Worm (Caenorhabditis elegans) whole organism, L4 larva: ENCODE data around the gene mrpl-11.

Experiments
- F49E8.2 ChIP-seq: sonication (generic microtip); optimal IDR thresholded peaks from 2 replicates; lab custom pipeline; 2016; ENCODE audit warnings: missing compliant biosample characterization, mild to moderate bottlenecking, missing genetic modification characterization, borderline replicate concordance
- ama-1 ChIP-seq: fragments of 150-350 bp; optimal IDR thresholded peaks from 2 replicates; lab custom pipeline; 2014; ENCODE audit warnings: inconsistent platforms, mixed read lengths
- ceh-28 ChIP-seq: fragments of 150-350 bp; optimal IDR thresholded peaks from 2 replicates; lab custom pipeline; 2014; ENCODE audit warnings: missing biosample characterization, missing genetic modification reagents, missing genetic modification characterization
- dmd-9 ChIP-seq: fragments of 200-800 bp; sonication (Bioruptor generic); IDR thresholded peaks from 2 replicates; pipeline ENCODE4 v1.3.6; 2022; ENCODE audit warnings: missing genetic modification reagents, missing genetic modification characterization, missing compliant biosample characterization
- hmg-1.1 ChIP-seq: fragments of 200-800 bp; sonication (Bioruptor generic); IDR thresholded peaks from 2 replicates; pipeline ENCODE4 v1.3.6; 2022; ENCODE audit warnings: missing genetic modification reagents, missing genetic modification characterization, missing compliant biosample characterization
- lin-13 ChIP-seq: fragments of 150-350 bp; optimal IDR thresholded peaks from 2 replicates; lab custom pipeline; 2014; ENCODE audit warnings: missing biosample characterization, missing genetic modification reagents, missing genetic modification characterization
- lin-39 ChIP-seq: fragments of 150-350 bp; optimal IDR thresholded peaks from 2 replicates; lab custom pipeline; 2014; ENCODE audit warnings: missing biosample characterization, missing genetic modification reagents, missing genetic modification characterization
- nhr-237 ChIP-seq: sonication (generic microtip); optimal IDR thresholded peaks from 2 replicates; lab custom pipeline; 2017; ENCODE audit warnings: missing biosample characterization, missing genetic modification characterization
- nhr-76 ChIP-seq: fragments of 150-350 bp; optimal IDR thresholded peaks from 2 replicates; lab custom pipeline; 2014; ENCODE audit warnings: missing biosample characterization, missing genetic modification characterization
- pqm-1 ChIP-seq: sonication (generic microtip); optimal IDR thresholded peaks from 2 replicates; lab custom pipeline; 2017; ENCODE audit warnings: missing biosample characterization, missing genetic modification characterization
- skn-1 ChIP-seq: fragments of 150-350 bp; optimal IDR thresholded peaks from 2 replicates; lab custom pipeline; 2014; ENCODE audit warnings: missing biosample characterization, missing genetic modification characterization
- snpc-4 ChIP-seq: fragments of 150-350 bp; optimal IDR thresholded peaks from 2 replicates; lab custom pipeline; 2014; ENCODE audit warnings: missing biosample characterization, missing genetic modification characterization
- vab-7 ChIP-seq: fragments of 200-800 bp; sonication (Bioruptor generic); IDR thresholded peaks from 2 replicates; pipeline ENCODE4 v1.3.6; 2022; ENCODE audit warnings: missing genetic modification reagents, missing genetic modification characterization, missing compliant biosample characterization
- zag-1 ChIP-seq: fragments of 150-350 bp; optimal IDR thresholded peaks from 2 replicates; lab custom pipeline; 2014; ENCODE audit warnings: missing biosample characterization, missing genetic modification characterization

- no peak for TF ChIP-seq lin-13
- peak; percentile 47 for TF ChIP-seq ceh-28 (tag; lab: Kevin White, UChicago)
- TF ChIP-seq snpc-4: no peak
- TF ChIP-seq nhr-237 (tag; lab: Kevin White, UChicago): no peak
- TF ChIP-seq lin-39: no peak
- no peak for TF ChIP-seq pqm-1 (tag; lab: Kevin White, UChicago)
- no peak for TF ChIP-seq vab-7 (GFP tag; lab: Robert Waterston, UW)
- TF ChIP-seq hmg-1.1 (GFP tag; lab: Robert Waterston, UW): 0 out of 2 replicates have a peak, but pooled peaks have one; percentile 34
- no peak for TF ChIP-seq F49E8.2 (tag; lab: Kevin White, UChicago)
- TF ChIP-seq nhr-76 (tag; lab: Kevin White, UChicago): no peak
- no peak for TF ChIP-seq ama-1 (lab: Kevin White, UChicago)
- no peak for TF ChIP-seq zag-1 (tag; lab: Kevin White, UChicago)
- TF ChIP-seq dmd-9 (GFP tag; lab: Robert Waterston, UW): no peak
- TF ChIP-seq skn-1: no peak
Measured at ce11 chrIII:8689655-8690054, 27.8 kb upstream of the mrpl-11 start, which contains the start of gene B0303.4.
